Worm (Caenorhabditis elegans) whole organism, L4/young adult: Measurements from ENCODE around the gene F26F2.1.

ENCODE experiments used
- W03F9.2 ChIP-seq: fragments of 150-350 bp; optimal IDR thresholded peaks from 2 replicates; lab custom pipeline; 2014; ENCODE audit warnings: missing biosample characterization, missing genetic modification characterization
- dao-5 ChIP-seq: sonication (generic microtip); optimal IDR thresholded peaks from 2 replicates; lab custom pipeline; 2016; ENCODE audit warnings: missing genotype, missing genetic modification characterization, moderate library complexity, missing compliant biosample characterization
- him-1 ChIP-seq: sonication (generic microtip); optimal IDR thresholded peaks from 2 replicates; lab custom pipeline; 2016; ENCODE audit warnings: missing genotype, missing genetic modification reagents, missing genetic modification characterization, missing compliant biosample characterization

- no peak for TF ChIP-seq him-1
- no peak for TF ChIP-seq W03F9.2 (tag; lab: Kevin White, UChicago)
- TF ChIP-seq dao-5 (tag; lab: Kevin White, UChicago), result no peak
Observed at ce11 chrV:20545742-20546141, 16.0 kb downstream of the F26F2.1 start.
